Worm (Caenorhabditis elegans) whole organism, L4/young adult: ENCODE data around the gene C52E4.7.

Source experiments
- W03F9.2 ChIP-seq: fragments of 150-350 bp; optimal IDR thresholded peaks from 2 replicates; lab custom pipeline; 2014; ENCODE audit warnings: missing biosample characterization, missing genetic modification characterization
- him-1 ChIP-seq: sonication (generic microtip); optimal IDR thresholded peaks from 2 replicates; lab custom pipeline; 2016; ENCODE audit warnings: missing genotype, missing genetic modification reagents, missing genetic modification characterization, missing compliant biosample characterization

- no peak for TF ChIP-seq him-1 (tag; lab: Kevin White, UChicago)
- peak; percentile 30 for TF ChIP-seq W03F9.2
These were observed 8.9 kb downstream of the C52E4.7 start, which contains the start of gene cpr-9 for ce11 chrV:12002866-12003485.
